Worm (Caenorhabditis elegans) whole organism, L4 larva: Measurements from ENCODE around the gene frpr-21.
A peak's percentile ranks its signal among the peaks of the same experiment; 100 is the strongest.

ENCODE experiments used
- F10B5.3 ChIP-seq: sonication (generic microtip); optimal IDR thresholded peaks from 2 replicates; lab custom pipeline; 2016; ENCODE audit warnings: mild to moderate bottlenecking, missing genetic modification characterization, missing compliant biosample characterization
- F26F4.8 ChIP-seq: fragments of 200-800 bp; sonication (Bioruptor generic); conservative IDR thresholded peaks from 2 replicates; pipeline ENCODE4 v1.3.6; 2022; ENCODE audit warnings: missing genetic modification characterization, missing compliant biosample characterization
- T20F7.1 ChIP-seq: fragments of 200-800 bp; sonication (Bioruptor generic); optimal IDR thresholded peaks from 2 replicates; lab custom pipeline; 2018; ENCODE audit warnings: mild to moderate bottlenecking, missing genetic modification characterization, missing compliant biosample characterization
- Y48G9A.11 ChIP-seq: fragments of 200-800 bp; sonication (Bioruptor generic); IDR thresholded peaks from 2 replicates; pipeline ENCODE4 v1.3.6; 2022; ENCODE audit warnings: missing genetic modification reagents, missing genetic modification characterization, missing compliant biosample characterization
- ZK546.5 ChIP-seq, 2 experiments: sonication (generic microtip); optimal IDR thresholded peaks; 2 replicates each; lab custom pipeline; 2017; ENCODE audit warnings: missing biosample characterization in 2 of 2, missing genetic modification characterization in 2 of 2
- aly-2 ChIP-seq: sonication (generic microtip); optimal IDR thresholded peaks from 2 replicates; lab custom pipeline; 2018; ENCODE audit warnings: missing biosample characterization, missing genetic modification characterization
- attf-4 ChIP-seq: sonication (generic microtip); optimal IDR thresholded peaks from 3 replicates; lab custom pipeline; 2017; ENCODE audit warnings: missing biosample characterization, missing genetic modification characterization
- ceh-20 ChIP-seq: fragments of 200-800 bp; sonication (Bioruptor generic); IDR thresholded peaks from 2 replicates; pipeline ENCODE4 v1.3.6; 2022; ENCODE audit warnings: missing genetic modification reagents, missing genetic modification characterization, missing compliant biosample characterization
- ceh-32 ChIP-seq: sonication (generic microtip); optimal IDR thresholded peaks from 2 replicates; lab custom pipeline; 2016; ENCODE audit warnings: mild to moderate bottlenecking, missing genetic modification characterization, missing compliant biosample characterization; ENCODE audit not compliant: poor library complexity
- ceh-44 ChIP-seq: fragments of 200-800 bp; sonication (Bioruptor generic); IDR thresholded peaks from 2 replicates; pipeline ENCODE4 v1.3.6; 2022; ENCODE audit warnings: missing genetic modification reagents, missing genetic modification characterization, missing compliant biosample characterization
- ces-1 ChIP-seq: fragments of 150-350 bp; sonication (generic microtip); optimal IDR thresholded peaks from 4 replicates; lab custom pipeline; 2014; ENCODE audit warnings: missing biosample characterization, missing genetic modification reagents, missing genetic modification characterization
- cey-2 ChIP-seq: sonication (generic microtip); optimal IDR thresholded peaks from 3 replicates; lab custom pipeline; 2017; ENCODE audit warnings: missing genetic modification characterization, mild to moderate bottlenecking, missing compliant biosample characterization, antibody characterized with exemption, borderline replicate concordance; ENCODE audit not compliant: insufficient read depth
- ctbp-1 ChIP-seq: fragments of 200-800 bp; sonication (Bioruptor generic); IDR thresholded peaks from 2 replicates; pipeline ENCODE4 v1.3.6; 2022; ENCODE audit warnings: missing genetic modification reagents, missing genetic modification characterization, missing compliant biosample characterization
- daf-16 ChIP-seq, 3 experiments: sonication (generic microtip); optimal IDR thresholded peaks; 2 replicates each; lab custom pipeline; 2016 to 2017; ENCODE audit warnings: missing genetic modification characterization in 3 of 3, missing genetic modification reagents in 3 of 3, mild to moderate bottlenecking in 2 of 3, missing compliant biosample characterization in 2 of 3, missing biosample characterization in 1 of 3, moderate library complexity in 1 of 3
- dmd-6 ChIP-seq: fragments of 200-800 bp; sonication (Bioruptor generic); IDR thresholded peaks from 2 replicates; pipeline ENCODE4 v1.3.6; 2022; ENCODE audit warnings: missing genetic modification reagents, missing genetic modification characterization, missing compliant biosample characterization
- dmd-8 ChIP-seq: fragments of 200-800 bp; sonication (Bioruptor generic); IDR thresholded peaks from 2 replicates; pipeline ENCODE4 v1.3.6; 2022; ENCODE audit warnings: missing genetic modification characterization, missing compliant biosample characterization
- dmd-9 ChIP-seq: fragments of 200-800 bp; sonication (Bioruptor generic); IDR thresholded peaks from 2 replicates; pipeline ENCODE4 v1.3.6; 2022; ENCODE audit warnings: missing genetic modification reagents, missing genetic modification characterization, missing compliant biosample characterization
- duxl-1 ChIP-seq: sonication (generic microtip); optimal IDR thresholded peaks from 2 replicates; lab custom pipeline; 2016; ENCODE audit warnings: mild to moderate bottlenecking, missing genetic modification characterization, moderate library complexity, missing compliant biosample characterization; ENCODE audit not compliant: poor library complexity
- dve-1 ChIP-seq: sonication (generic microtip); optimal IDR thresholded peaks from 2 replicates; lab custom pipeline; 2017; ENCODE audit warnings: antibody characterized with exemption, mild to moderate bottlenecking, missing genetic modification characterization, missing compliant biosample characterization; ENCODE audit not compliant: insufficient read depth
- fkh-10 ChIP-seq: fragments of 150-350 bp; optimal IDR thresholded peaks from 2 replicates; lab custom pipeline; 2014; ENCODE audit warnings: missing biosample characterization, missing genetic modification reagents, missing genetic modification characterization
- gei-8 ChIP-seq: fragments of 200-800 bp; sonication (Bioruptor generic); optimal IDR thresholded peaks from 2 replicates; lab custom pipeline; 2018; ENCODE audit warnings: mild to moderate bottlenecking, missing genetic modification characterization, missing compliant biosample characterization
- hlh-11 ChIP-seq: fragments of 200-800 bp; sonication (Bioruptor generic); optimal IDR thresholded peaks from 2 replicates; lab custom pipeline; 2018; ENCODE audit warnings: mild to moderate bottlenecking, missing genetic modification characterization, missing compliant biosample characterization
- hmg-1.1 ChIP-seq: fragments of 200-800 bp; sonication (Bioruptor generic); IDR thresholded peaks from 2 replicates; pipeline ENCODE4 v1.3.6; 2022; ENCODE audit warnings: missing genetic modification reagents, missing genetic modification characterization, missing compliant biosample characterization
- lin-13 ChIP-seq: fragments of 150-350 bp; optimal IDR thresholded peaks from 2 replicates; lab custom pipeline; 2014; ENCODE audit warnings: missing biosample characterization, missing genetic modification reagents, missing genetic modification characterization
- lin-15B ChIP-seq: fragments of 150-350 bp; sonication (generic microtip); optimal IDR thresholded peaks from 3 replicates; lab custom pipeline; 2014; ENCODE audit warnings: missing biosample characterization, missing genetic modification characterization
- lin-29 ChIP-seq: fragments of 200-800 bp; sonication (Bioruptor generic); IDR thresholded peaks from 2 replicates; pipeline ENCODE4 v1.3.6; 2022; ENCODE audit warnings: missing genetic modification reagents, missing genetic modification characterization, missing compliant biosample characterization
- lin-38 ChIP-seq: fragments of 200-800 bp; sonication (Bioruptor generic); IDR thresholded peaks from 2 replicates; pipeline ENCODE4 v1.3.6; 2022; ENCODE audit warnings: missing genetic modification reagents, missing genetic modification characterization, missing compliant biosample characterization
- lsy-2 ChIP-seq, 2 experiments: fragments of 150-350 bp in 1 of 2; sonication (generic microtip) in 1 of 2; optimal IDR thresholded peaks; 2 replicates each; lab custom pipeline; 2014 to 2017; ENCODE audit warnings: missing biosample characterization in 2 of 2, missing genetic modification characterization in 2 of 2
- mdl-1 ChIP-seq, 2 experiments: fragments of 150-350 bp in 1 of 2; sonication (generic microtip) in 1 of 2; optimal IDR thresholded peaks; 2 replicates each; lab custom pipeline; 2014 to 2017; ENCODE audit warnings: missing biosample characterization in 2 of 2, missing genetic modification characterization in 2 of 2
- mxl-2 ChIP-seq: fragments of 200-800 bp; sonication (Bioruptor generic); conservative IDR thresholded peaks from 2 replicates; pipeline ENCODE4 v1.3.6; 2022; ENCODE audit warnings: missing genetic modification reagents, missing genetic modification characterization, missing compliant biosample characterization
- nhr-10 ChIP-seq: fragments of 150-350 bp; optimal IDR thresholded peaks from 2 replicates; lab custom pipeline; 2014; ENCODE audit warnings: missing biosample characterization, missing genetic modification characterization
- nhr-11 ChIP-seq: fragments of 150-350 bp; optimal IDR thresholded peaks from 2 replicates; lab custom pipeline; 2014; ENCODE audit warnings: missing biosample characterization, missing genetic modification characterization
- nhr-111 ChIP-seq: fragments of 200-800 bp; sonication (Bioruptor generic); optimal IDR thresholded peaks from 2 replicates; lab custom pipeline; 2018; ENCODE audit warnings: mild to moderate bottlenecking, missing genetic modification characterization, missing compliant biosample characterization
- nhr-28 ChIP-seq: fragments of 150-350 bp; optimal IDR thresholded peaks from 2 replicates; lab custom pipeline; 2014; ENCODE audit warnings: missing biosample characterization, missing genetic modification characterization
- nhr-6 ChIP-seq: fragments of 150-350 bp; optimal IDR thresholded peaks from 2 replicates; lab custom pipeline; 2014; ENCODE audit warnings: missing biosample characterization, missing genetic modification characterization
- nhr-77 ChIP-seq: fragments of 150-350 bp; optimal IDR thresholded peaks from 2 replicates; lab custom pipeline; 2014; ENCODE audit warnings: missing biosample characterization, missing genetic modification characterization
- pha-4 ChIP-seq, 2 experiments: fragments of 150-350 bp in 1 of 2; fragments of 200-800 bp in 1 of 2; sonication (Bioruptor generic) in 1 of 2; IDR thresholded peaks in 1 of 2; optimal IDR thresholded peaks in 1 of 2; 2 replicates each; pipeline versions ENCODE4 v1.3.6 to Lab custom; 2014 to 2022; ENCODE audit warnings: missing genetic modification characterization in 2 of 2, missing genetic modification reagents in 2 of 2, missing biosample characterization in 1 of 2, missing compliant biosample characterization in 1 of 2
- pqm-1 ChIP-seq: sonication (generic microtip); optimal IDR thresholded peaks from 2 replicates; lab custom pipeline; 2017; ENCODE audit warnings: missing biosample characterization, missing genetic modification characterization
- saeg-2 ChIP-seq: fragments of 200-800 bp; sonication (Bioruptor generic); IDR thresholded peaks from 2 replicates; pipeline ENCODE4 v1.3.6; 2022; ENCODE audit warnings: missing genetic modification reagents, missing genetic modification characterization, missing compliant biosample characterization
- sdz-12 ChIP-seq: fragments of 200-800 bp; sonication (Bioruptor generic); optimal IDR thresholded peaks from 2 replicates; lab custom pipeline; 2018; ENCODE audit warnings: mild to moderate bottlenecking, missing genetic modification characterization, missing compliant biosample characterization
- spr-1 ChIP-seq: sonication (generic microtip); optimal IDR thresholded peaks from 2 replicates; lab custom pipeline; 2016; ENCODE audit warnings: mild to moderate bottlenecking, missing genetic modification characterization, missing compliant biosample characterization
- spr-3 ChIP-seq: fragments of 200-800 bp; sonication (Bioruptor generic); optimal IDR thresholded peaks from 2 replicates; lab custom pipeline; 2018; ENCODE audit warnings: mild to moderate bottlenecking, missing genetic modification characterization, missing compliant biosample characterization
- tra-1 ChIP-seq: fragments of 200-800 bp; sonication (Bioruptor generic); IDR thresholded peaks from 2 replicates; pipeline ENCODE4 v1.3.6; 2022; ENCODE audit warnings: missing genetic modification reagents, missing genetic modification characterization, missing compliant biosample characterization
- vab-7 ChIP-seq: fragments of 200-800 bp; sonication (Bioruptor generic); IDR thresholded peaks from 2 replicates; pipeline ENCODE4 v1.3.6; 2022; ENCODE audit warnings: missing genetic modification reagents, missing genetic modification characterization, missing compliant biosample characterization
- zag-1 ChIP-seq: fragments of 150-350 bp; optimal IDR thresholded peaks from 2 replicates; lab custom pipeline; 2014; ENCODE audit warnings: missing biosample characterization, missing genetic modification characterization
- zfp-2 ChIP-seq: sonication (generic microtip); optimal IDR thresholded peaks from 2 replicates; lab custom pipeline; 2016; ENCODE audit warnings: mild to moderate bottlenecking, missing genetic modification characterization, missing compliant biosample characterization
- zfp-3 ChIP-seq: fragments of 200-800 bp; sonication (Bioruptor generic); conservative IDR thresholded peaks from 2 replicates; pipeline ENCODE4 v1.3.6; 2022; ENCODE audit warnings: missing genetic modification reagents, missing genetic modification characterization, missing compliant biosample characterization
- zip-2 ChIP-seq: fragments of 150-350 bp; optimal IDR thresholded peaks from 2 replicates; lab custom pipeline; 2014; ENCODE audit warnings: missing biosample characterization, missing genetic modification characterization

Gene frpr-21

DNA sequence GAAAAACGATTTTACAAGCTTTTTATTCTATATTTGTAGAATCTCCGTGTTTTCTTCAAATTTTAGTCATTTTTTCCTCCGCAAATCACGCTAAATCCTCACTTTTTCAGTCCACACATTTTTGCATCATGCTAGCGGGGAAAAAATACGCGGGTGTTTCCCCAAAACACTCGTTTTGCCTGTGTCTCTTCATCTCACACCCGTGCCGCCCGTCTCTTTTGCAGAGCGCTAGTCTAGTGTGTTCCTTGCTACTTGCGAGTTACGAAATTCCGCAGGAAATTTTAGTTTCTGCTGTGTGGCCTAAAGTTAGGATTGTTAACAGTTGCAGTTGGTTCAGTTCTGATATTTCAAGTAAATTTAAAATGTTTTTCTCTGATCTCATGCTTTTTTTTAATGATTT is 23.9 kb upstream of the frpr-21 start (continued):
- peak; percentile 75 for TF ChIP-seq nhr-11 (tag; lab: Kevin White, UChicago)
- TF ChIP-seq ceh-32, result no peak
- TF ChIP-seq mxl-2 (GFP tag; lab: Robert Waterston, UW), result no peak
- TF ChIP-seq ceh-44 (GFP tag; lab: Robert Waterston, UW), result no peak
- TF ChIP-seq spr-3, result no peak
- TF ChIP-seq fkh-10 (GFP tag; lab: Kevin White, UChicago), result no peak
- TF ChIP-seq zip-2 (tag; lab: Kevin White, UChicago), result no peak
- no peak for TF ChIP-seq daf-16 (GFP tag; optimal IDR thresholded peaks at IDR 0.05; lab: Kevin White, UChicago)
- TF ChIP-seq daf-16 (tag; optimal IDR thresholded peaks at IDR 0.05; lab: Kevin White, UChicago), result peak; percentile 27
- TF ChIP-seq aly-2 (tag; lab: Kevin White, UChicago), result no peak
- TF ChIP-seq lin-29, result no peak
- no peak for TF ChIP-seq vab-7 (GFP tag; lab: Robert Waterston, UW)
- TF ChIP-seq F10B5.3, result no peak
- TF ChIP-seq nhr-28 (tag; lab: Kevin White, UChicago), result peak; percentile 77
- TF ChIP-seq nhr-10, result no peak
- TF ChIP-seq pha-4 (GFP tag; IDR thresholded peaks at IDR 0.05; lab: Robert Waterston, UW), result no peak
- peak; percentile 8 for TF ChIP-seq pha-4 (tag; optimal IDR thresholded peaks at IDR 0.05; lab: Kevin White, UChicago)
- no peak for TF ChIP-seq dve-1 (tag; lab: Kevin White, UChicago)
- no peak for TF ChIP-seq ZK546.5 (tag; optimal IDR thresholded peaks at IDR 0.05; lab: Kevin White, UChicago)
- no peak for TF ChIP-seq gei-8 (GFP tag; lab: Kevin White, UChicago)
- TF ChIP-seq attf-4 (tag; lab: Kevin White, UChicago), result no peak
- TF ChIP-seq nhr-77 (tag; lab: Kevin White, UChicago), result no peak
- TF ChIP-seq T20F7.1, result no peak
- TF ChIP-seq hlh-11 (tag; lab: Kevin White, UChicago), result peak; percentile 28
- no peak for TF ChIP-seq F26F4.8
- no peak for TF ChIP-seq ces-1 (GFP tag; lab: Kevin White, UChicago)
- no peak for TF ChIP-seq sdz-12 (GFP tag; lab: Kevin White, UChicago)
- TF ChIP-seq nhr-6, result no peak
- TF ChIP-seq dmd-6 (GFP tag; lab: Robert Waterston, UW), result peak; percentile 38; the same call in 1 of the 2 replicates
- no peak for TF ChIP-seq ctbp-1
- TF ChIP-seq pqm-1 (tag; lab: Kevin White, UChicago), result no peak
- no peak; the same call in 1 of the 2 replicates for TF ChIP-seq lin-38 (GFP tag; lab: Robert Waterston, UW)
- TF ChIP-seq zfp-2, result no peak
- TF ChIP-seq spr-1, result no peak
- peak; percentile 51 to 67 for TF ChIP-seq mdl-1 (tag; optimal IDR thresholded peaks at IDR 0.05; lab: Kevin White, UChicago)
- no peak for TF ChIP-seq lsy-2 (tag; optimal IDR thresholded peaks at IDR 0.05; lab: Kevin White, UChicago)
- no peak for TF ChIP-seq cey-2 (tag; lab: Kevin White, UChicago)
- TF ChIP-seq zfp-3 (GFP tag; lab: Robert Waterston, UW), result no peak
- TF ChIP-seq ceh-20 (GFP tag; lab: Robert Waterston, UW), result no peak
- TF ChIP-seq hmg-1.1, result peak; percentile 64
- no peak for TF ChIP-seq saeg-2 (GFP tag; lab: Robert Waterston, UW)
- no peak for TF ChIP-seq lin-13 (GFP tag; lab: Kevin White, UChicago)
- TF ChIP-seq Y48G9A.11 (GFP tag; lab: Robert Waterston, UW), result no peak
- TF ChIP-seq dmd-9 (GFP tag; lab: Robert Waterston, UW), result no peak
- TF ChIP-seq tra-1 (GFP tag; lab: Robert Waterston, UW), result peak; percentile 52; the same call in 1 of the 2 replicates
- no peak for TF ChIP-seq lin-15B (tag; lab: Kevin White, UChicago)
- TF ChIP-seq dmd-8 (GFP tag; lab: Robert Waterston, UW), result no peak
- no peak for TF ChIP-seq zag-1
- no peak for TF ChIP-seq nhr-111 (GFP tag; lab: Kevin White, UChicago)
- TF ChIP-seq duxl-1 (tag; lab: Kevin White, UChicago), result no peak
